Worm (Caenorhabditis elegans) whole organism, L2 larva: ENCODE data around the gene hcp-2.

Source experiments
- F13H6.1 ChIP-seq: sonication (generic microtip); optimal IDR thresholded peaks from 2 replicates; lab custom pipeline; 2016; ENCODE audit warnings: missing genetic modification characterization, missing compliant biosample characterization
- aly-2 ChIP-seq: fragments of 150-350 bp; optimal IDR thresholded peaks from 2 replicates; lab custom pipeline; 2014; ENCODE audit warnings: missing biosample characterization, missing genetic modification characterization
- ceh-82 ChIP-seq: fragments of 150-350 bp; optimal IDR thresholded peaks from 2 replicates; lab custom pipeline; 2014; ENCODE audit warnings: missing biosample characterization, missing genetic modification characterization
- dmd-4 ChIP-seq: sonication (generic microtip); optimal IDR thresholded peaks from 2 replicates; lab custom pipeline; 2017; ENCODE audit warnings: missing biosample characterization, missing genetic modification characterization
- egl-27 ChIP-seq: sonication (generic microtip); optimal IDR thresholded peaks from 3 replicates; lab custom pipeline; 2017; ENCODE audit warnings: missing biosample characterization, missing genetic modification reagents, missing genetic modification characterization
- lin-13 ChIP-seq: fragments of 150-350 bp; optimal IDR thresholded peaks from 2 replicates; lab custom pipeline; 2014; ENCODE audit warnings: missing biosample characterization, missing genetic modification reagents, missing genetic modification characterization
- nhr-237 ChIP-seq: fragments of 150-350 bp; optimal IDR thresholded peaks from 2 replicates; lab custom pipeline; 2014; ENCODE audit warnings: missing biosample characterization, missing genetic modification characterization
- nhr-25 ChIP-seq: fragments of 150-350 bp; sonication (generic microtip); optimal IDR thresholded peaks from 3 replicates; lab custom pipeline; 2014; ENCODE audit warnings: missing biosample characterization, missing genetic modification characterization
- nhr-77 ChIP-seq: fragments of 150-350 bp; optimal IDR thresholded peaks from 2 replicates; lab custom pipeline; 2014; ENCODE audit warnings: missing biosample characterization, missing genetic modification characterization
- sem-4 ChIP-seq: fragments of 150-350 bp; optimal IDR thresholded peaks from 2 replicates; lab custom pipeline; 2014; ENCODE audit warnings: missing biosample characterization, missing genetic modification reagents, missing genetic modification characterization
- sma-9 ChIP-seq, 2 experiments: fragments of 150-350 bp in 1 of 2; sonication (generic microtip) in 1 of 2; optimal IDR thresholded peaks; 2 replicates each; lab custom pipeline; 2014 to 2016; ENCODE audit warnings: missing genetic modification characterization in 2 of 2, mild to moderate bottlenecking in 1 of 2, missing biosample characterization in 1 of 2, missing compliant biosample characterization in 1 of 2, missing genetic modification reagents in 1 of 2, moderate library complexity in 1 of 2
- unc-39 ChIP-seq: fragments of 150-350 bp; optimal IDR thresholded peaks from 2 replicates; lab custom pipeline; 2014; ENCODE audit warnings: missing biosample characterization, missing genetic modification characterization
- ztf-1 ChIP-seq: fragments of 200-800 bp; sonication (Bioruptor generic); conservative IDR thresholded peaks from 2 replicates; pipeline ENCODE4 v1.3.6; 2022; ENCODE audit warnings: missing genetic modification characterization, missing compliant biosample characterization
- ztf-4 ChIP-seq: fragments of 150-350 bp; optimal IDR thresholded peaks from 2 replicates; lab custom pipeline; 2014; ENCODE audit warnings: missing biosample characterization, missing genetic modification characterization

- TF ChIP-seq ceh-82 (tag; lab: Kevin White, UChicago) (no peak), aly-2 (no peak), nhr-77 (no peak), ztf-4 (tag; lab: Kevin White, UChicago) (no peak), ztf-1 (no peak), lin-13 (GFP tag; lab: Kevin White, UChicago) (no peak), nhr-237 (tag; lab: Kevin White, UChicago) (no peak), F13H6.1 (peak; percentile 4), dmd-4 (no peak), sma-9 (GFP tag; optimal IDR thresholded peaks at IDR 0.05; lab: Kevin White, UChicago) (peak; percentile 43), sma-9 (tag; optimal IDR thresholded peaks at IDR 0.05; lab: Kevin White, UChicago) (no peak), egl-27 (tag; lab: Kevin White, UChicago) (no peak), sem-4 (tag; lab: Kevin White, UChicago) (peak; percentile 56), unc-39 (no peak), nhr-25 (tag; lab: Kevin White, UChicago) (no peak)
Measured at ce11 chrV:9690728-9691127, 45.1 kb downstream of the hcp-2 start.
